Worm (Caenorhabditis elegans) whole organism, L2 larva: Measurements from ENCODE around the gene cutl-11.
"Not testable (repeated sequence)": the region's sequence is repeated elsewhere in the genome, so short reads cannot be mapped to it uniquely, and the experiment has no call there.

ENCODE experiments used
- ama-1 ChIP-seq: fragments of 150-350 bp; optimal IDR thresholded peaks from 2 replicates; lab custom pipeline; 2018; ENCODE audit warnings: inconsistent platforms
- egl-27 ChIP-seq: sonication (generic microtip); optimal IDR thresholded peaks from 3 replicates; lab custom pipeline; 2017; ENCODE audit warnings: missing biosample characterization, missing genetic modification reagents, missing genetic modification characterization
- nhr-12 ChIP-seq: fragments of 150-350 bp; optimal IDR thresholded peaks from 2 replicates; lab custom pipeline; 2014; ENCODE audit warnings: missing biosample characterization, missing genetic modification characterization
- nhr-21 ChIP-seq: fragments of 150-350 bp; optimal IDR thresholded peaks from 2 replicates; lab custom pipeline; 2014; ENCODE audit warnings: missing biosample characterization, missing genetic modification characterization
- nhr-6 ChIP-seq: fragments of 150-350 bp; optimal IDR thresholded peaks from 2 replicates; lab custom pipeline; 2014; ENCODE audit warnings: missing biosample characterization, missing genetic modification characterization
- peb-1 ChIP-seq: fragments of 150-350 bp; optimal IDR thresholded peaks from 2 replicates; lab custom pipeline; 2014; ENCODE audit warnings: missing biosample characterization, missing genetic modification characterization
- sem-4 ChIP-seq: fragments of 150-350 bp; optimal IDR thresholded peaks from 2 replicates; lab custom pipeline; 2014; ENCODE audit warnings: missing biosample characterization, missing genetic modification reagents, missing genetic modification characterization
- ztf-4 ChIP-seq: fragments of 150-350 bp; optimal IDR thresholded peaks from 2 replicates; lab custom pipeline; 2014; ENCODE audit warnings: missing biosample characterization, missing genetic modification characterization

- TF ChIP-seq nhr-12 (tag; lab: Kevin White, UChicago); peb-1 (tag; lab: Kevin White, UChicago); egl-27 (tag; lab: Kevin White, UChicago); ztf-4 (tag; lab: Kevin White, UChicago); sem-4 (tag; lab: Kevin White, UChicago); nhr-6 (tag; lab: Kevin White, UChicago); ama-1 (lab: Kevin White, UChicago): not testable (repeated sequence)
- peak; percentile 1 for TF ChIP-seq nhr-21 (tag; lab: Kevin White, UChicago)
These were observed 6.8 kb downstream of the cutl-11 start, which contains the start of gene sto-4 for ce11 chrX:11643767-11644235.
